Worm (Caenorhabditis elegans) whole organism, L4 larva: ENCODE data around the gene kin-20.

Experiments
- F10B5.3 ChIP-seq: sonication (generic microtip); optimal IDR thresholded peaks from 2 replicates; lab custom pipeline; 2016; ENCODE audit warnings: mild to moderate bottlenecking, missing genetic modification characterization, missing compliant biosample characterization
- Y105C5A.15 ChIP-seq: fragments of 200-800 bp; sonication (Bioruptor generic); IDR thresholded peaks from 2 replicates; pipeline ENCODE4 v1.3.6; 2022; ENCODE audit warnings: missing genetic modification characterization, missing compliant biosample characterization
- Y5F2A.4 ChIP-seq: fragments of 200-800 bp; sonication (Bioruptor generic); optimal IDR thresholded peaks from 2 replicates; lab custom pipeline; 2018; ENCODE audit warnings: mild to moderate bottlenecking, missing genetic modification characterization, missing compliant biosample characterization
- dmd-8 ChIP-seq: fragments of 200-800 bp; sonication (Bioruptor generic); IDR thresholded peaks from 2 replicates; pipeline ENCODE4 v1.3.6; 2022; ENCODE audit warnings: missing genetic modification characterization, missing compliant biosample characterization
- mep-1 ChIP-seq: fragments of 150-350 bp; sonication (generic microtip); optimal IDR thresholded peaks from 3 replicates; lab custom pipeline; 2014; ENCODE audit warnings: missing biosample characterization, missing genetic modification characterization
- nhr-76 ChIP-seq: fragments of 150-350 bp; optimal IDR thresholded peaks from 2 replicates; lab custom pipeline; 2014; ENCODE audit warnings: missing biosample characterization, missing genetic modification characterization
- pha-4 ChIP-seq, 2 experiments: fragments of 150-350 bp in 1 of 2; fragments of 200-800 bp in 1 of 2; sonication (Bioruptor generic) in 1 of 2; IDR thresholded peaks in 1 of 2; optimal IDR thresholded peaks in 1 of 2; 2 replicates each; pipeline versions ENCODE4 v1.3.6 to Lab custom; 2014 to 2022; ENCODE audit warnings: missing genetic modification characterization in 2 of 2, missing genetic modification reagents in 2 of 2, missing biosample characterization in 1 of 2, missing compliant biosample characterization in 1 of 2
- pqm-1 ChIP-seq: sonication (generic microtip); optimal IDR thresholded peaks from 2 replicates; lab custom pipeline; 2017; ENCODE audit warnings: missing biosample characterization, missing genetic modification characterization
- snpc-4 ChIP-seq: fragments of 150-350 bp; optimal IDR thresholded peaks from 2 replicates; lab custom pipeline; 2014; ENCODE audit warnings: missing biosample characterization, missing genetic modification characterization

ce11 chrX:15278593-15278992, 1.0 kb upstream of the kin-20 start:
- TF ChIP-seq Y105C5A.15 (GFP tag; lab: Robert Waterston, UW) = no peak
- no peak for TF ChIP-seq Y5F2A.4 (GFP tag; lab: Kevin White, UChicago)
- TF ChIP-seq pqm-1 = no peak
- no peak for TF ChIP-seq mep-1 (tag; lab: Kevin White, UChicago)
- TF ChIP-seq snpc-4 (tag; lab: Kevin White, UChicago) = peak; percentile 42
- no peak for TF ChIP-seq dmd-8 (GFP tag; lab: Robert Waterston, UW)
- TF ChIP-seq F10B5.3 (tag; lab: Kevin White, UChicago) = no peak
- TF ChIP-seq nhr-76 (tag; lab: Kevin White, UChicago) = no peak
- TF ChIP-seq pha-4 (GFP tag; IDR thresholded peaks at IDR 0.05; lab: Robert Waterston, UW) = no peak
- TF ChIP-seq pha-4 (tag; optimal IDR thresholded peaks at IDR 0.05; lab: Kevin White, UChicago) = no peak
